Worm (Caenorhabditis elegans) whole organism, L3 larva: ENCODE data around the gene coa-4.

ENCODE experiments used
- R02D3.7 ChIP-seq: fragments of 150-350 bp; optimal IDR thresholded peaks from 2 replicates; lab custom pipeline; 2014; ENCODE audit warnings: missing biosample characterization, missing genetic modification characterization
- ZK546.5 ChIP-seq: sonication (generic microtip); optimal IDR thresholded peaks from 2 replicates; lab custom pipeline; 2017; ENCODE audit warnings: missing biosample characterization, missing genetic modification characterization
- aly-2 ChIP-seq: fragments of 150-350 bp; optimal IDR thresholded peaks from 2 replicates; lab custom pipeline; 2014; ENCODE audit warnings: missing biosample characterization, missing genetic modification characterization
- ama-1 ChIP-seq: fragments of 150-350 bp; optimal IDR thresholded peaks from 2 replicates; lab custom pipeline; 2018
- ceh-16 ChIP-seq: sonication (generic microtip); optimal IDR thresholded peaks from 2 replicates; lab custom pipeline; 2017; ENCODE audit warnings: missing biosample characterization, missing genetic modification characterization
- ceh-28 ChIP-seq: fragments of 150-350 bp; optimal IDR thresholded peaks from 2 replicates; lab custom pipeline; 2014; ENCODE audit warnings: missing biosample characterization, missing genetic modification reagents, missing genetic modification characterization
- ceh-82 ChIP-seq: fragments of 150-350 bp; optimal IDR thresholded peaks from 2 replicates; lab custom pipeline; 2014; ENCODE audit warnings: missing biosample characterization, missing genetic modification characterization
- ceh-9 ChIP-seq: sonication (generic microtip); optimal IDR thresholded peaks from 2 replicates; lab custom pipeline; 2018; ENCODE audit warnings: missing biosample characterization, missing genetic modification characterization
- egl-27 ChIP-seq: sonication (generic microtip); optimal IDR thresholded peaks from 4 replicates; lab custom pipeline; 2017; ENCODE audit warnings: missing biosample characterization, missing genetic modification reagents, missing genetic modification characterization
- elt-1 ChIP-seq: fragments of 150-350 bp; optimal IDR thresholded peaks from 2 replicates; lab custom pipeline; 2014; ENCODE audit warnings: missing biosample characterization, missing genetic modification characterization
- elt-2 ChIP-seq: sonication (generic microtip); optimal IDR thresholded peaks from 2 replicates; lab custom pipeline; 2016; ENCODE audit warnings: missing genetic modification reagents, mild to moderate bottlenecking, missing genetic modification characterization, missing compliant biosample characterization
- elt-3 ChIP-seq, 3 experiments: fragments of 150-350 bp in 1 of 3; sonication (generic microtip) in 2 of 3; optimal IDR thresholded peaks; 2 replicates in 2 of 3; 4 replicates in 1 of 3; lab custom pipeline; 2014 to 2017; ENCODE audit warnings: missing biosample characterization in 3 of 3, missing genetic modification characterization in 3 of 3
- eor-1 ChIP-seq, 2 experiments: fragments of 150-350 bp; optimal IDR thresholded peaks; 2 replicates each; lab custom pipeline; 2014 to 2018; ENCODE audit warnings: missing biosample characterization in 2 of 2, missing genetic modification characterization in 2 of 2
- fkh-10 ChIP-seq: sonication (generic microtip); optimal IDR thresholded peaks from 2 replicates; lab custom pipeline; 2017; ENCODE audit warnings: missing biosample characterization, missing genetic modification reagents, missing genetic modification characterization
- hmg-11 ChIP-seq: sonication (generic microtip); optimal IDR thresholded peaks from 2 replicates; lab custom pipeline; 2016; ENCODE audit warnings: missing genetic modification characterization, missing compliant biosample characterization
- jun-1 ChIP-seq: fragments of 150-350 bp; optimal IDR thresholded peaks from 2 replicates; lab custom pipeline; 2014; ENCODE audit warnings: missing biosample characterization, missing genetic modification reagents, missing genetic modification characterization
- lin-39 ChIP-seq: fragments of 150-350 bp; optimal IDR thresholded peaks from 2 replicates; lab custom pipeline; 2018; ENCODE audit warnings: missing biosample characterization, missing genetic modification reagents, missing genetic modification characterization
- lsy-12 ChIP-seq: sonication (generic microtip); optimal IDR thresholded peaks from 2 replicates; lab custom pipeline; 2016; ENCODE audit warnings: mild to moderate bottlenecking, missing genetic modification characterization, missing compliant biosample characterization
- mml-1 ChIP-seq: fragments of 150-350 bp; sonication (generic microtip); optimal IDR thresholded peaks from 3 replicates; lab custom pipeline; 2014; ENCODE audit warnings: missing biosample characterization, missing genetic modification characterization
- nfya-1 ChIP-seq: sonication (generic microtip); optimal IDR thresholded peaks from 2 replicates; lab custom pipeline; 2017; ENCODE audit warnings: missing genetic modification characterization, mild to moderate bottlenecking, missing compliant biosample characterization, antibody characterized with exemption, moderate library complexity; ENCODE audit not compliant: insufficient read depth
- nhr-11 ChIP-seq: fragments of 150-350 bp; optimal IDR thresholded peaks from 2 replicates; lab custom pipeline; 2014; ENCODE audit warnings: missing biosample characterization, missing genetic modification characterization
- nhr-12 ChIP-seq: fragments of 150-350 bp; optimal IDR thresholded peaks from 2 replicates; lab custom pipeline; 2014; ENCODE audit warnings: missing biosample characterization, missing genetic modification characterization
- nhr-23 ChIP-seq: fragments of 150-350 bp; optimal IDR thresholded peaks from 2 replicates; lab custom pipeline; 2014; ENCODE audit warnings: missing biosample characterization, missing genetic modification reagents, missing genetic modification characterization
- nhr-25 ChIP-seq: sonication (generic microtip); optimal IDR thresholded peaks from 2 replicates; lab custom pipeline; 2017; ENCODE audit warnings: missing biosample characterization, missing genetic modification characterization
- nhr-28 ChIP-seq: fragments of 150-350 bp; optimal IDR thresholded peaks from 2 replicates; lab custom pipeline; 2014; ENCODE audit warnings: missing biosample characterization, missing genetic modification characterization
- nhr-43 ChIP-seq: sonication (generic microtip); optimal IDR thresholded peaks from 2 replicates; lab custom pipeline; 2016; ENCODE audit warnings: mild to moderate bottlenecking, missing genetic modification characterization, missing compliant biosample characterization; ENCODE audit not compliant: poor library complexity, severe bottlenecking
- nhr-67 ChIP-seq: fragments of 150-350 bp; optimal IDR thresholded peaks from 2 replicates; lab custom pipeline; 2014; ENCODE audit warnings: missing biosample characterization, missing genetic modification characterization
- nhr-77 ChIP-seq: fragments of 150-350 bp; optimal IDR thresholded peaks from 2 replicates; lab custom pipeline; 2014; ENCODE audit warnings: missing biosample characterization, missing genetic modification characterization
- pqm-1 ChIP-seq: fragments of 150-350 bp; optimal IDR thresholded peaks from 2 replicates; lab custom pipeline; 2017; ENCODE audit warnings: missing biosample characterization, missing genetic modification characterization, inconsistent platforms
- skn-1 ChIP-seq: fragments of 150-350 bp; optimal IDR thresholded peaks from 2 replicates; lab custom pipeline; 2014; ENCODE audit warnings: missing biosample characterization, missing genetic modification characterization
- snpc-4 ChIP-seq: fragments of 150-350 bp; optimal IDR thresholded peaks from 2 replicates; lab custom pipeline; 2014; ENCODE audit warnings: missing biosample characterization, missing genetic modification characterization
- unc-62 ChIP-seq: fragments of 150-350 bp; sonication (generic microtip); optimal IDR thresholded peaks from 4 replicates; lab custom pipeline; 2014; ENCODE audit warnings: missing biosample characterization, missing genetic modification reagents, missing genetic modification characterization
- ztf-11 ChIP-seq: fragments of 150-350 bp; optimal IDR thresholded peaks from 2 replicates; lab custom pipeline; 2014; ENCODE audit warnings: missing biosample characterization, missing genetic modification characterization
- ztf-4 ChIP-seq: fragments of 150-350 bp; optimal IDR thresholded peaks from 2 replicates; lab custom pipeline; 2014; ENCODE audit warnings: missing biosample characterization, missing genetic modification characterization

coa-4 gene

DNA sequence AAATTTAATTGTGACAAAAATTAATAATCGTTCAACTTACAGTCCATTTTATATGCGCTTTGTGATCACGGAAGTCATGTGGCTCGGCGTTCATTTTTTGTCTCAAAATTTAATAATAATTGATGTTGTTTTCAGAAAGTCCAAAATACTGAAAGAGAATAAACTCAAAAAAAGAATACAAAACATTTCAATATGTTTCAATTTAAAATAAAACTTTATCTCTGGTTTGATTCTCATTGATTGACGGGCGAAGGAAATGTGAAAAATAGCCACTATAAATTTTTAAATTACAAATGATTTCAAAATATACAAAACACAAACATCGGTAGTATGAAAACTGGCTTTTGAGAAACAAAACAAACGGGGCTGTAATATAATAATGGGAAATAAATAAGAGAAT lies 3.8 kb upstream of the coa-4 start, which contains the start of gene T20D3.6:
Gene T20D3.6 (minus strand): TSS at position 101 of the 400 bp plus-strand sequence.
- TF ChIP-seq ztf-4 (tag; lab: Kevin White, UChicago), result no peak
- no peak for TF ChIP-seq nfya-1
- no peak for TF ChIP-seq ztf-11 (tag; lab: Kevin White, UChicago)
- TF ChIP-seq aly-2 (tag; lab: Kevin White, UChicago), result no peak
- no peak for TF ChIP-seq ZK546.5
- TF ChIP-seq skn-1 (tag; lab: Kevin White, UChicago), result no peak
- no peak for TF ChIP-seq ceh-16 (tag; lab: Kevin White, UChicago)
- no peak for TF ChIP-seq ama-1 (lab: Kevin White, UChicago)
- TF ChIP-seq elt-3 (tag; optimal IDR thresholded peaks at IDR 0.05; lab: Kevin White, UChicago), result no peak
- no peak for TF ChIP-seq pqm-1 (tag; lab: Kevin White, UChicago)
- TF ChIP-seq nhr-28 (tag; lab: Kevin White, UChicago), result no peak
- no peak for TF ChIP-seq elt-2 (tag; lab: Kevin White, UChicago)
- TF ChIP-seq fkh-10 (GFP tag; lab: Kevin White, UChicago), result no peak
- no peak for TF ChIP-seq lin-39
- TF ChIP-seq ceh-28 (tag; lab: Kevin White, UChicago), result no peak
- no peak for TF ChIP-seq ceh-82

DNA sequence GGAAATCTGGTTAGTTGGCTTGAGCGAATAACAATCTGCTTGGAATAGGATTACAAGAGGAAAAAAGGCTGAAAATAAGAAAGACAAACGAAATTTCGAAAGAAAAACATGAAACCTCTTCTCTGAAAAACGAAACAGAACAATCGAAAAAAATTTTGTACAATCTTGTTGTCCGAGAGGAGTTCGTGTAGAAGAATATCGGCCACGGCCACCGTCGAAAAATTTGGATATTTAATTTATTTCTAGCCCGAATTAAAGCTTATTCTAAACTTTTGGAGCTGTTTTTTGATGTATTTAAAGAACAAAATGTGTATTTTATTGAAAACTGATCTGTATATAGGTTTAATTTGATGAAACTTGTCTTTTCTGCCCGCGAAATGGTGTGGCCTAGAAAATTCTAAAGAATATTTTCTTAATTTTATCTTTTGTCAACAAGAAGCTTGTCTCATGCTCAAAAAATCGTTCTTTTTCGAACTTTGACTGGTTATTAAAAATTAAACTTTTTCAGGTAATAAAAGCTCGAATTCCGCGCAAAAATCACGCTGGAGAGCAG lies 1.2 kb upstream of the coa-4 start, which contains the start of gene T20D3.5:
Gene T20D3.5 (plus strand): TSS at position 503 of the 553 bp plus-strand sequence.
- no peak for TF ChIP-seq nhr-43 (tag; lab: Kevin White, UChicago)
- TF ChIP-seq pqm-1 (tag; lab: Kevin White, UChicago), result no peak
- no peak for TF ChIP-seq nhr-23
- TF ChIP-seq nhr-28 (tag; lab: Kevin White, UChicago), result no peak
- no peak for TF ChIP-seq nhr-11
- TF ChIP-seq elt-2 (tag; lab: Kevin White, UChicago), result no peak
- TF ChIP-seq unc-62, result no peak
- TF ChIP-seq egl-27, result no peak
- TF ChIP-seq ceh-82, result no peak
- no peak for TF ChIP-seq hmg-11 (tag; lab: Kevin White, UChicago)
- TF ChIP-seq R02D3.7 (tag; lab: Kevin White, UChicago), result no peak
- no peak for TF ChIP-seq ceh-28 (tag; lab: Kevin White, UChicago)

DNA sequence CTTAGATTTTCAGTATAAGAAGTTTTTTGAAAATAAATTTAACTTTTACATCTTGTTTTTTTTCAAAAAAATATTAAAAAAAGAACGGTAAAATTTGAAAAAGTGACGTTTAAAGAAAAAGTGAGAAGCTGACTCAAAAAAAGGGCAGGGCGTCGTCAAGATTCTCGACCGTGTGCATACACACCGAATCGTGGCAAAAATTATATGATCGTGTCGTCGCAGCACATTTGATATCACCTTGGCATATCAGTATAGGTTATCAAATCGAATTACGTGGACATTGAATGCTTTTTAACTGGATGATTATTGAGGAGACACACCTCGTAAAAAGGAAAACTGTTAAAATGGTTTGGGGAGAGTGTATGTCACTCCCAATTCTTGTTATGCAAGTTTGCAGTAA lies 2.4 kb downstream of the coa-4 start:
- peak; percentile 93 for TF ChIP-seq elt-2 (tag; lab: Kevin White, UChicago)
- peak; percentile 57 for TF ChIP-seq pqm-1 (tag; lab: Kevin White, UChicago)
- TF ChIP-seq mml-1, result no peak

DNA sequence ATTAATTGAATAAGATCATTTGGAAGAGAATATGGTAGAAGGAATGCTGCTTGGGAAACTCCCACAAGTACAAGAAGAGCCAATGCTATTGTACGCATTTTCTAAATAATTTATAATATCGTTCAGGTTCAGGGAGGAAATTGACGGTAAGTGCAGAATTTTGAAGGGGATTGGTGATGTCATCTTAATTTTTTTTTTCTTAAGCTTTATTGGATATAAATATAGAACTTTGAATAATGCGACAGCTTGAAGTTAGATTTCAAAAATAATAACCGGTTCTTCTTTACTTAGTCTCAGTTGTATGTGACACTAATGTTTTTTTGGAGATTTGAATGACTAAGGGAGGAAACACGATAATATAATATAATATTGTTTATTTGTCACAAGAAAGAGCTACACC lies 4.6 kb downstream of the coa-4 start, which contains the start of gene nspg-7.1:
Gene nspg-7.1 (minus strand): TSS at position 101 of the 400 bp plus-strand sequence.
- TF ChIP-seq skn-1 (tag; lab: Kevin White, UChicago) (no peak), elt-2 (tag; lab: Kevin White, UChicago) (no peak), nhr-77 (tag; lab: Kevin White, UChicago) (no peak), nhr-25 (tag; lab: Kevin White, UChicago) (no peak), fkh-10 (GFP tag; lab: Kevin White, UChicago) (no peak), ceh-9 (tag; lab: Kevin White, UChicago) (no peak), R02D3.7 (tag; lab: Kevin White, UChicago) (no peak), jun-1 (tag; lab: Kevin White, UChicago) (no peak), snpc-4 (tag; lab: Kevin White, UChicago) (no peak), elt-1 (tag; lab: Kevin White, UChicago) (no peak), hmg-11 (tag; lab: Kevin White, UChicago) (no peak), eor-1 (tag; optimal IDR thresholded peaks at IDR 0.05; lab: Kevin White, UChicago) (no peak)

DNA sequence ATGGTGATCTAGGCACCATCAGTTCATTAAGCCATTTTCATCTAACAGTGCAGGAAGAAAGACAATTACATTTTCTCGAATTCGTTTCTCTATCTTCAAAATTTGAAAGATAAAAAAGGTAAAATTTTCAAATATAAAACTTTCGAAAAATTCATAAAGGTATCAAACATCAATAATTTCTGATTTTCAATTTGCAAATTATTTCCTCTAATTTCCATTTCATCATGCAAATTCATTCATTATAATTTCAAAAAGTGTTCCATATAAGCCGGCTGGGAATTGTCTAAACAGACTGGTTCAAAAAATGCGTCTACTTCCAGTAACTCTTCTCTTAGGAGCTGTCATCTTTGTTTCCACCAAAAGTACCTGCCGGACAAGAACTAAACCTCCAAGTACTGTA lies 7.7 kb downstream of the coa-4 start, which contains the start of gene clec-183:
Gene clec-183 (plus strand): TSS at position 301 of the 400 bp plus-strand sequence.
- TF ChIP-seq mml-1 (no peak), nhr-25 (tag; lab: Kevin White, UChicago) (no peak), ZK546.5 (no peak), lsy-12 (tag; lab: Kevin White, UChicago) (no peak), unc-62 (no peak), nhr-67 (tag; lab: Kevin White, UChicago) (no peak), R02D3.7 (tag; lab: Kevin White, UChicago) (no peak), nhr-11 (no peak), aly-2 (tag; lab: Kevin White, UChicago) (no peak), jun-1 (tag; lab: Kevin White, UChicago) (no peak), elt-1 (tag; lab: Kevin White, UChicago) (no peak), snpc-4 (tag; lab: Kevin White, UChicago) (no peak), ztf-11 (tag; lab: Kevin White, UChicago) (no peak), nhr-12 (tag; lab: Kevin White, UChicago) (no peak), skn-1 (tag; lab: Kevin White, UChicago) (no peak)
- TF ChIP-seq, all 47 proteins: peak for 0
